Fruit fly (Drosophila melanogaster) whole organism, embryonic: Measurements from ENCODE around the gene Tollo.

Experiments
- Abd-B ChIP-seq: fragments of 200-800 bp; sonication (Bioruptor generic); optimal IDR thresholded peaks from 2 replicates; lab custom pipeline; 2018; ENCODE audit warnings: missing biosample characterization, mild to moderate bottlenecking, missing genetic modification characterization, moderate library complexity
- BEAF-32 ChIP-seq: fragments of 200-800 bp; sonication (Bioruptor generic); optimal IDR thresholded peaks from 3 replicates; lab custom pipeline; 2017; ENCODE audit warnings: missing biosample characterization, missing genetic modification characterization, mild to moderate bottlenecking, moderate library complexity, missing genetic modification reagents
- CG10209 ChIP-seq: fragments of 200-800 bp; sonication (Bioruptor generic); optimal IDR thresholded peaks from 3 replicates; lab custom pipeline; 2017; ENCODE audit warnings: missing biosample characterization, mild to moderate bottlenecking, missing genetic modification characterization, missing genetic modification reagents
- CG10321 ChIP-seq: fragments of 200-800 bp; sonication (Bioruptor generic); IDR thresholded peaks from 2 replicates; pipeline ENCODE4 v1.3.6; 2022; ENCODE audit warnings: missing biosample characterization, missing genetic modification characterization
- CG10979 ChIP-seq: fragments of 200-800 bp; sonication (Bioruptor generic); optimal IDR thresholded peaks from 2 replicates; lab custom pipeline; 2018; ENCODE audit warnings: missing biosample characterization, mild to moderate bottlenecking, missing genetic modification characterization, moderate library complexity
- CG13424 ChIP-seq: fragments of 200-800 bp; sonication (Bioruptor generic); optimal IDR thresholded peaks from 2 replicates; lab custom pipeline; 2019; ENCODE audit warnings: missing biosample characterization, mild to moderate bottlenecking, missing genetic modification characterization, moderate library complexity
- CG14014 ChIP-seq: fragments of 200-800 bp; sonication (Bioruptor generic); IDR thresholded peaks from 2 replicates; pipeline ENCODE4 v1.3.6; 2022; ENCODE audit warnings: missing biosample characterization, missing genetic modification characterization
- CG15601 ChIP-seq: fragments of 200-800 bp; sonication (Bioruptor generic); optimal IDR thresholded peaks from 3 replicates; lab custom pipeline; 2019; ENCODE audit warnings: missing biosample characterization, mild to moderate bottlenecking, missing genetic modification characterization, moderate library complexity
- CG1647 ChIP-seq: fragments of 200-800 bp; sonication (Bioruptor generic); optimal IDR thresholded peaks from 3 replicates; lab custom pipeline; 2016; ENCODE audit warnings: missing biosample characterization, missing genetic modification characterization
- CG17328 ChIP-seq: fragments of 200-800 bp; sonication (Bioruptor generic); IDR thresholded peaks from 2 replicates; pipeline ENCODE4 v1.3.6; 2022; ENCODE audit warnings: missing biosample characterization, missing genetic modification characterization
- CG17385 ChIP-seq: fragments of 200-800 bp; sonication (Bioruptor generic); optimal IDR thresholded peaks from 3 replicates; lab custom pipeline; 2018; ENCODE audit warnings: missing biosample characterization, mild to moderate bottlenecking, missing genetic modification characterization
- CG17568 ChIP-seq: fragments of 200-800 bp; sonication (Bioruptor generic); optimal IDR thresholded peaks from 2 replicates; lab custom pipeline; 2018; ENCODE audit warnings: missing biosample characterization, mild to moderate bottlenecking, missing genetic modification characterization, moderate library complexity
- CG2875 ChIP-seq: fragments of 200-800 bp; sonication (Bioruptor generic); optimal IDR thresholded peaks from 2 replicates; lab custom pipeline; 2017; ENCODE audit warnings: missing biosample characterization, mild to moderate bottlenecking, missing genetic modification characterization, missing genetic modification reagents
- CG31441 ChIP-seq: fragments of 200-800 bp; sonication (Bioruptor generic); IDR thresholded peaks from 2 replicates; pipeline ENCODE4 v1.3.6; 2022; ENCODE audit warnings: missing biosample characterization, missing genetic modification characterization
- CG33213 ChIP-seq: fragments of 200-800 bp; sonication (Bioruptor generic); optimal IDR thresholded peaks from 3 replicates; lab custom pipeline; 2016; ENCODE audit warnings: missing biosample characterization, missing genetic modification characterization
- CG4617 ChIP-seq: fragments of 200-800 bp; sonication (Bioruptor generic); optimal IDR thresholded peaks from 3 replicates; lab custom pipeline; 2016; ENCODE audit warnings: missing biosample characterization, missing genetic modification characterization, borderline replicate concordance
- CG6272 ChIP-seq: fragments of 200-800 bp; sonication (Bioruptor generic); IDR thresholded peaks from 2 replicates; pipeline ENCODE4 v1.3.6; 2022; ENCODE audit warnings: missing biosample characterization, missing genetic modification characterization
- CG6791 ChIP-seq: fragments of 200-800 bp; sonication (Bioruptor generic); IDR thresholded peaks from 3 replicates; pipeline ENCODE4 v1.3.6; 2022; ENCODE audit warnings: missing biosample characterization, missing genetic modification characterization; ENCODE audit not compliant: partially characterized antibody
- CG7556 ChIP-seq: fragments of 200-800 bp; sonication (Bioruptor generic); optimal IDR thresholded peaks from 2 replicates; lab custom pipeline; 2017; ENCODE audit warnings: missing biosample characterization, mild to moderate bottlenecking, missing genetic modification characterization
- CG8478 ChIP-seq: fragments of >200 bp; optimal IDR thresholded peaks from 2 replicates; lab custom pipeline; 2018
- CG9437 ChIP-seq: fragments of 200-800 bp; sonication (Bioruptor generic); optimal IDR thresholded peaks from 2 replicates; lab custom pipeline; 2018; ENCODE audit warnings: missing biosample characterization, mild to moderate bottlenecking, missing genetic modification characterization
- Chrac-16 ChIP-seq: fragments of 200-800 bp; sonication (Bioruptor generic); optimal IDR thresholded peaks from 3 replicates; lab custom pipeline; 2016; ENCODE audit warnings: missing biosample characterization, missing genetic modification characterization
- D19A ChIP-seq: fragments of 200-800 bp; optimal IDR thresholded peaks from 3 replicates; lab custom pipeline; 2019; ENCODE audit warnings: missing biosample characterization, mild to moderate bottlenecking, missing genetic modification characterization, moderate library complexity
- HLHmδ ChIP-seq: fragments of 200-800 bp; sonication (Bioruptor generic); optimal IDR thresholded peaks from 2 replicates; lab custom pipeline; 2018; ENCODE audit warnings: missing biosample characterization, mild to moderate bottlenecking, missing genetic modification characterization, moderate library complexity
- Hsf ChIP-seq: fragments of 200-800 bp; sonication (Bioruptor generic); optimal IDR thresholded peaks from 3 replicates; lab custom pipeline; 2016; ENCODE audit warnings: missing biosample characterization, missing genetic modification characterization
- Nf-YC ChIP-seq: fragments of 200-800 bp; optimal IDR thresholded peaks from 3 replicates; lab custom pipeline; 2019; ENCODE audit warnings: missing biosample characterization, mild to moderate bottlenecking, missing genetic modification characterization, moderate library complexity
- Opbp ChIP-seq: fragments of 200-800 bp; sonication (Bioruptor generic); IDR thresholded peaks from 3 replicates; pipeline ENCODE4 v1.3.6; 2022; ENCODE audit warnings: missing biosample characterization, missing genetic modification characterization; ENCODE audit not compliant: partially characterized antibody
- Taf1 ChIP-seq: fragments of 200-800 bp; sonication (Bioruptor generic); IDR thresholded peaks from 2 replicates; pipeline ENCODE4 v1.3.6; 2022; ENCODE audit warnings: missing biosample characterization, missing genetic modification characterization
- ap ChIP-seq: fragments of 200-800 bp; sonication (Bioruptor generic); IDR thresholded peaks from 2 replicates; pipeline ENCODE4 v1.3.6; 2022; ENCODE audit warnings: missing biosample characterization, missing genetic modification characterization
- chn ChIP-seq: fragments of 200-800 bp; sonication (Bioruptor generic); optimal IDR thresholded peaks from 2 replicates; lab custom pipeline; 2016; ENCODE audit warnings: missing biosample characterization, missing genetic modification characterization
- corto ChIP-seq: fragments of 200-800 bp; sonication (Bioruptor generic); optimal IDR thresholded peaks from 2 replicates; lab custom pipeline; 2016; ENCODE audit warnings: missing biosample characterization, mild to moderate bottlenecking, missing genetic modification characterization, moderate library complexity
- crc ChIP-seq: fragments of 200-800 bp; sonication (Bioruptor generic); optimal IDR thresholded peaks from 2 replicates; lab custom pipeline; 2016; ENCODE audit warnings: missing biosample characterization, missing genetic modification characterization
- croc ChIP-seq: fragments of 200-800 bp; sonication (Bioruptor generic); conservative IDR thresholded peaks from 3 replicates; pipeline ENCODE4 v1.3.6; 2022; ENCODE audit warnings: missing biosample characterization, missing genetic modification characterization
- eve ChIP-seq, 2 experiments: fragments of >200 bp; optimal IDR thresholded peaks; 2 replicates each; lab custom pipeline; 2017; ENCODE audit warnings: missing biosample characterization in 2 of 2, missing genetic modification characterization in 2 of 2
- fd96Cb ChIP-seq: fragments of 200-800 bp; sonication (Bioruptor generic); optimal IDR thresholded peaks from 2 replicates; lab custom pipeline; 2018; ENCODE audit warnings: missing biosample characterization, mild to moderate bottlenecking, missing genetic modification characterization, moderate library complexity
- hkb ChIP-seq, 2 experiments: fragments of 200-800 bp in 1 of 2; fragments of >200 bp in 1 of 2; sonication (Bioruptor generic) in 1 of 2; IDR thresholded peaks in 1 of 2; optimal IDR thresholded peaks in 1 of 2; 2 replicates each; pipeline versions ENCODE4 v1.3.6 to Lab custom; 2017 to 2022; ENCODE audit warnings: missing biosample characterization in 1 of 2, missing genetic modification characterization in 1 of 2
- knrl ChIP-seq: fragments of 200-800 bp; sonication (Bioruptor generic); IDR thresholded peaks from 3 replicates; pipeline ENCODE4 v1.3.6; 2022; ENCODE audit warnings: missing biosample characterization, missing genetic modification characterization; ENCODE audit not compliant: partially characterized antibody
- lov ChIP-seq, 2 experiments: fragments of 200-800 bp in 1 of 2; fragments of >200 bp in 1 of 2; sonication (Bioruptor generic) in 1 of 2; IDR thresholded peaks in 1 of 2; optimal IDR thresholded peaks in 1 of 2; 2 replicates in 1 of 2; 3 replicates in 1 of 2; pipeline versions ENCODE4 v1.3.6 to Lab custom; 2017 to 2022; ENCODE audit warnings: missing biosample characterization in 1 of 2, missing genetic modification characterization in 1 of 2
- luna ChIP-seq: fragments of 200-800 bp; sonication (Bioruptor generic); optimal IDR thresholded peaks from 2 replicates; lab custom pipeline; 2016; ENCODE audit warnings: missing biosample characterization, missing genetic modification characterization
- onecut ChIP-seq: fragments of 200-800 bp; sonication (Bioruptor generic); IDR thresholded peaks from 2 replicates; pipeline ENCODE4 v1.3.6; 2022; ENCODE audit warnings: missing biosample characterization, missing genetic modification characterization
- p53 ChIP-seq: fragments of 200-800 bp; sonication (Bioruptor generic); optimal IDR thresholded peaks from 2 replicates; lab custom pipeline; 2016; ENCODE audit warnings: missing biosample characterization, missing genetic modification characterization
- peb ChIP-seq: fragments of 200-800 bp; sonication (Bioruptor generic); IDR thresholded peaks from 2 replicates; pipeline ENCODE4 v1.3.6; 2022; ENCODE audit warnings: missing biosample characterization, missing genetic modification characterization
- pho ChIP-seq: fragments of 200-800 bp; sonication (Bioruptor generic); optimal IDR thresholded peaks from 2 replicates; lab custom pipeline; 2016; ENCODE audit warnings: missing biosample characterization, missing genetic modification characterization
- pum ChIP-seq: fragments of 200-800 bp; sonication (Bioruptor generic); optimal IDR thresholded peaks from 2 replicates; lab custom pipeline; 2016; ENCODE audit warnings: missing biosample characterization, missing genetic modification characterization
- slou ChIP-seq: fragments of 200-800 bp; sonication (Bioruptor generic); optimal IDR thresholded peaks from 3 replicates; lab custom pipeline; 2016; ENCODE audit warnings: missing biosample characterization, missing genetic modification characterization
- slp2 ChIP-seq: fragments of 200-800 bp; sonication (Bioruptor generic); optimal IDR thresholded peaks from 2 replicates; lab custom pipeline; 2016; ENCODE audit warnings: missing biosample characterization, missing genetic modification characterization
- sqz ChIP-seq: fragments of 200-800 bp; sonication (Bioruptor generic); optimal IDR thresholded peaks from 3 replicates; lab custom pipeline; 2018; ENCODE audit warnings: missing biosample characterization, mild to moderate bottlenecking, missing genetic modification characterization
- sug ChIP-seq: fragments of 200-800 bp; optimal IDR thresholded peaks from 2 replicates; lab custom pipeline; 2019; ENCODE audit warnings: missing biosample characterization, mild to moderate bottlenecking, missing genetic modification characterization, moderate library complexity
- tap ChIP-seq: fragments of 200-800 bp; optimal IDR thresholded peaks from 3 replicates; lab custom pipeline; 2019; ENCODE audit warnings: missing biosample characterization, mild to moderate bottlenecking, missing genetic modification characterization, moderate library complexity

The Tollo gene

dm6 chr3L:15208695-15209450 is 26.5 kb upstream of the Tollo start (continued):
- TF ChIP-seq CG1647 (GFP tag; lab: Kevin White, UChicago) (no peak), croc (GFP tag; lab: Robert Waterston, UW) (no peak), ap (no peak), peb (no peak), hkb (optimal IDR thresholded peaks at IDR 0.05; lab: Kevin White, UChicago) (no peak), hkb (GFP tag; IDR thresholded peaks at IDR 0.05; lab: Robert Waterston, UW) (no peak), CG13424 (no peak), CG14014 (GFP tag; lab: Robert Waterston, UW) (no peak), luna (GFP tag; lab: Kevin White, UChicago) (no peak), Abd-B (GFP tag; lab: Kevin White, UChicago) (no peak), CG7556 (GFP tag; lab: Kevin White, UChicago) (peak; percentile 14), CG17568 (GFP tag; lab: Kevin White, UChicago) (no peak), sqz (GFP tag; lab: Kevin White, UChicago) (no peak), CG10979 (tag; lab: Kevin White, UChicago) (peak; percentile 40), lov (optimal IDR thresholded peaks at IDR 0.05; lab: Kevin White, UChicago) (no peak), lov (GFP tag; IDR thresholded peaks at IDR 0.05; lab: Robert Waterston, UW) (no peak), CG4617 (GFP tag; lab: Kevin White, UChicago) (no peak), HLHmδ (GFP tag; lab: Kevin White, UChicago) (no peak), slou (no peak), Chrac-16 (GFP tag; lab: Kevin White, UChicago) (no peak), CG6272 (no peak), CG2875 (no peak), sug (no peak), pho (no peak), CG15601 (tag; lab: Kevin White, UChicago) (no peak), CG9437 (GFP tag; lab: Kevin White, UChicago) (no peak), slp2 (GFP tag; lab: Kevin White, UChicago) (no peak), CG10321 (no peak), p53 (GFP tag; lab: Kevin White, UChicago) (no peak), CG8478 (lab: Kevin White, UChicago) (no peak), CG10209 (GFP tag; lab: Kevin White, UChicago) (no peak), BEAF-32 (GFP tag; lab: Kevin White, UChicago) (no peak), Opbp (GFP tag; lab: Robert Waterston, UW) (no peak), Hsf (no peak), knrl (GFP tag; lab: Robert Waterston, UW) (no peak), CG33213 (no peak), onecut (GFP tag; lab: Robert Waterston, UW) (no peak), D19A (tag; lab: Kevin White, UChicago) (peak; percentile 75), crc (GFP tag; lab: Kevin White, UChicago) (no peak), Nf-YC (tag; lab: Kevin White, UChicago) (no peak), pum (GFP tag; lab: Kevin White, UChicago) (no peak), CG17385 (GFP tag; lab: Kevin White, UChicago) (no peak), CG31441 (GFP tag; lab: Robert Waterston, UW) (peak; percentile 23; the same call in 1 of the 2 replicates), chn (GFP tag; lab: Kevin White, UChicago) (no peak), CG6791 (GFP tag; lab: Robert Waterston, UW) (no peak), corto (GFP tag; lab: Kevin White, UChicago) (no peak), Taf1 (GFP tag; lab: Robert Waterston, UW) (no peak), fd96Cb (tag; lab: Kevin White, UChicago) (peak; percentile 27), tap (tag; lab: Kevin White, UChicago) (no peak), CG17328 (GFP tag; lab: Robert Waterston, UW) (no peak), eve (GFP tag; optimal IDR thresholded peaks at IDR 0.05; lab: Kevin White, UChicago) (no peak)
